Fruit fly (Drosophila melanogaster): ENCODE data around the gene Ptip.

Gene Ptip

dm6 chr3L:14036867-14037313 lies 8.0 kb upstream of the Ptip start, which contains the start of gene Hsp110 (continued):
- TF ChIP-seq GATAe (GFP tag; conservative IDR thresholded peaks at IDR 0.05): peak; percentile 52; the same call in 1 of the 2 replicates
- peak; percentile 31 for TF ChIP-seq CG12391 (tag; optimal IDR thresholded peaks at IDR 0.05)
- TF ChIP-seq CG9797 (GFP tag; optimal IDR thresholded peaks at IDR 0.05): no peak
- TF ChIP-seq zen (tag; optimal IDR thresholded peaks at IDR 0.05): peak; percentile 29
- TF ChIP-seq her (GFP tag; optimal IDR thresholded peaks at IDR 0.05): peak; percentile 49
- peak; percentile 99 for TF ChIP-seq CG42726 (GFP tag; IDR thresholded peaks at IDR 0.05; ENCODE audit: partially characterized antibody)
- peak; percentile 97 for TF ChIP-seq Dll (GFP tag; IDR thresholded peaks at IDR 0.05; ENCODE audit: partially characterized antibody)
- TF ChIP-seq mam (GFP tag; optimal IDR thresholded peaks at IDR 0.05): no peak
- TF ChIP-seq al (GFP tag; IDR thresholded peaks at IDR 0.05): no peak
- TF ChIP-seq CG16813 (GFP tag; IDR thresholded peaks at IDR 0.05; ENCODE audit: partially characterized antibody): peak; percentile 99
- no peak for TF ChIP-seq gsb (GFP tag; IDR thresholded peaks at IDR 0.05)
- TF ChIP-seq tll (GFP tag; optimal IDR thresholded peaks at IDR 0.05): no peak
- no peak for TF ChIP-seq Trl (optimal IDR thresholded peaks at IDR 0.05)
- TF ChIP-seq Trl (GFP tag; optimal IDR thresholded peaks at IDR 0.05): peak; percentile 17
- TF ChIP-seq BtbVII (GFP tag; optimal IDR thresholded peaks at IDR 0.05): peak; percentile 22
- TF ChIP-seq CG9932 (GFP tag; IDR thresholded peaks at IDR 0.05): peak; percentile 76
- TF ChIP-seq CG6272 (GFP tag; IDR thresholded peaks at IDR 0.05): no peak
- no peak for TF ChIP-seq CG7556 (GFP tag; optimal IDR thresholded peaks at IDR 0.05)
- no peak for TF ChIP-seq psq (GFP tag; optimal IDR thresholded peaks at IDR 0.05)
- peak; percentile 37 for TF ChIP-seq Dek (tag; optimal IDR thresholded peaks at IDR 0.05)
- TF ChIP-seq bbx (GFP tag; IDR thresholded peaks at IDR 0.05; ENCODE audit: partially characterized antibody): peak; percentile 100
- peak; percentile 95 for TF ChIP-seq E2f2 (GFP tag; IDR thresholded peaks at IDR 0.05)
- no peak for TF ChIP-seq CG9817 (tag; optimal IDR thresholded peaks at IDR 0.05)
- peak; percentile 66 for TF ChIP-seq nom (GFP tag; optimal IDR thresholded peaks at IDR 0.05)
- peak; percentile 45 for TF ChIP-seq B-H2 (GFP tag; optimal IDR thresholded peaks at IDR 0.05)
- TF ChIP-seq H2.0 (GFP tag; IDR thresholded peaks at IDR 0.05): no peak
- peak; percentile 24; the same call in 1 of the 2 replicates for TF ChIP-seq Xrp1 (GFP tag; IDR thresholded peaks at IDR 0.05)
- TF ChIP-seq CG7963 (GFP tag; IDR thresholded peaks at IDR 0.05; ENCODE audit: partially characterized antibody): peak; percentile 98
- no peak for TF ChIP-seq CG8388 (GFP tag; optimal IDR thresholded peaks at IDR 0.05)
- peak; percentile 40 for TF ChIP-seq CoRest (tag; optimal IDR thresholded peaks at IDR 0.05)
- peak; percentile 56 for TF ChIP-seq CG33213 (GFP tag; optimal IDR thresholded peaks at IDR 0.05)
- peak; percentile 20 for TF ChIP-seq Meics (GFP tag; optimal IDR thresholded peaks at IDR 0.05)
- TF ChIP-seq Fer1 (GFP tag; optimal IDR thresholded peaks at IDR 0.05): peak; percentile 55
- TF ChIP-seq chn (GFP tag; optimal IDR thresholded peaks at IDR 0.05): peak; percentile 45
- peak; percentile 16; the same call in 1 of the 2 replicates for TF ChIP-seq E2f1 (GFP tag; IDR thresholded peaks at IDR 0.05)
- peak; percentile 7 for TF ChIP-seq NC2β (GFP tag; optimal IDR thresholded peaks at IDR 0.05)
- no peak for TF ChIP-seq fd64A (GFP tag; optimal IDR thresholded peaks at IDR 0.05)
- 0 out of 3 replicates have a peak, but pooled peaks have one; percentile 51 for TF ChIP-seq CG2199 (GFP tag; IDR thresholded peaks at IDR 0.05)
- no peak for TF ChIP-seq Hr39 (optimal IDR thresholded peaks at IDR 0.05)
- TF ChIP-seq pho (GFP tag; optimal IDR thresholded peaks at IDR 0.05): peak; percentile 10
- TF ChIP-seq HHEX (GFP tag; optimal IDR thresholded peaks at IDR 0.05): no peak
- peak; percentile 24 for TF ChIP-seq gem (tag; optimal IDR thresholded peaks at IDR 0.05)
- TF ChIP-seq CG8924 (tag; optimal IDR thresholded peaks at IDR 0.05): peak; percentile 22
- peak in 1 of 2 experiments; percentile 42 for TF ChIP-seq Pdp1 (GFP tag; optimal IDR thresholded peaks at IDR 0.05)
- TF ChIP-seq corto (GFP tag; optimal IDR thresholded peaks at IDR 0.05): peak; percentile 23
- peak in 1 of 2 experiments; percentile 17 for TF ChIP-seq Eip74EF (GFP tag; optimal IDR thresholded peaks at IDR 0.05)
- TF ChIP-seq lbe (GFP tag; optimal IDR thresholded peaks at IDR 0.05): peak; percentile 64
- no peak for TF ChIP-seq fu2 (GFP tag; optimal IDR thresholded peaks at IDR 0.05)
